Worm (Caenorhabditis elegans) whole organism, young adult: ENCODE results near the gene imb-2.

Experiments used
- C06A6.2 ChIP-seq: fragments of 200-800 bp; sonication (Bioruptor generic); conservative IDR thresholded peaks from 2 replicates; pipeline ENCODE4 v1.3.6; 2022; ENCODE audit warnings: missing genetic modification characterization, missing compliant biosample characterization
- C17E4.6 ChIP-seq: fragments of 200-800 bp; sonication (Bioruptor generic); IDR thresholded peaks from 2 replicates; pipeline ENCODE4 v1.3.6; 2022; ENCODE audit warnings: missing genetic modification reagents, missing genetic modification characterization, missing compliant biosample characterization
- F39B2.1 ChIP-seq: fragments of 200-800 bp; sonication (Bioruptor generic); IDR thresholded peaks from 2 replicates; pipeline ENCODE4 v1.3.6; 2022; ENCODE audit warnings: missing genetic modification reagents, missing genetic modification characterization, missing compliant biosample characterization
- F52B5.7 ChIP-seq: sonication (generic microtip); optimal IDR thresholded peaks from 2 replicates; lab custom pipeline; 2016; ENCODE audit warnings: mild to moderate bottlenecking, missing genetic modification characterization, missing compliant biosample characterization
- F55B11.4 ChIP-seq: sonication (generic microtip); optimal IDR thresholded peaks from 2 replicates; lab custom pipeline; 2016; ENCODE audit warnings: missing compliant biosample characterization, missing genetic modification characterization, borderline replicate concordance; ENCODE audit not compliant: insufficient read depth
- K12H6.12 ChIP-seq: fragments of 200-800 bp; sonication (Bioruptor generic); optimal IDR thresholded peaks from 2 replicates; lab custom pipeline; 2018; ENCODE audit warnings: mild to moderate bottlenecking, missing genetic modification characterization, missing compliant biosample characterization
- T07F8.4 ChIP-seq: sonication (generic microtip); optimal IDR thresholded peaks from 2 replicates; lab custom pipeline; 2016; ENCODE audit warnings: mild to moderate bottlenecking, missing genetic modification characterization, moderate library complexity, missing compliant biosample characterization
- T26A5.8 ChIP-seq: sonication (generic microtip); optimal IDR thresholded peaks from 2 replicates; lab custom pipeline; 2016; ENCODE audit warnings: missing genetic modification characterization, missing compliant biosample characterization
- Y53F4B.3 ChIP-seq: fragments of 200-800 bp; sonication (Bioruptor generic); IDR thresholded peaks from 2 replicates; pipeline ENCODE4 v1.3.6; 2022; ENCODE audit warnings: missing genetic modification reagents, missing genetic modification characterization, missing compliant biosample characterization
- Y67H2A.10 ChIP-seq: fragments of 200-800 bp; sonication (Bioruptor generic); conservative IDR thresholded peaks from 2 replicates; pipeline ENCODE4 v1.3.6; 2022; ENCODE audit warnings: missing genetic modification reagents, missing genetic modification characterization, missing compliant biosample characterization
- Y79H2A.3 ChIP-seq: fragments of 200-800 bp; sonication (Bioruptor generic); conservative IDR thresholded peaks from 2 replicates; pipeline ENCODE4 v1.3.6; 2022; ENCODE audit warnings: missing genetic modification reagents, missing genetic modification characterization, missing compliant biosample characterization
- ZK185.1 ChIP-seq: sonication (generic microtip); optimal IDR thresholded peaks from 2 replicates; lab custom pipeline; 2016; ENCODE audit warnings: mild to moderate bottlenecking, missing genetic modification characterization, missing compliant biosample characterization; ENCODE audit not compliant: poor library complexity, severe bottlenecking
- aptf-2 ChIP-seq: fragments of 200-800 bp; sonication (Bioruptor generic); conservative IDR thresholded peaks from 2 replicates; pipeline ENCODE4 v1.3.6; 2022; ENCODE audit warnings: missing genetic modification reagents, missing genetic modification characterization, missing compliant biosample characterization
- athp-1 ChIP-seq: sonication (generic microtip); optimal IDR thresholded peaks from 2 replicates; lab custom pipeline; 2017; ENCODE audit warnings: mild to moderate bottlenecking, missing genetic modification characterization, missing compliant biosample characterization
- attf-5 ChIP-seq: fragments of 200-800 bp; sonication (Bioruptor generic); optimal IDR thresholded peaks from 2 replicates; lab custom pipeline; 2018; ENCODE audit warnings: mild to moderate bottlenecking, missing genetic modification characterization, missing compliant biosample characterization
- bed-1 ChIP-seq: fragments of 200-800 bp; sonication (Bioruptor generic); IDR thresholded peaks from 2 replicates; pipeline ENCODE4 v1.3.6; 2022; ENCODE audit warnings: missing genetic modification reagents, missing genetic modification characterization, missing compliant biosample characterization
- cebp-1 ChIP-seq, 2 experiments: fragments of 200-800 bp in 1 of 2; sonication (Bioruptor generic) in 1 of 2; sonication (generic microtip) in 1 of 2; IDR thresholded peaks in 1 of 2; optimal IDR thresholded peaks in 1 of 2; 2 replicates each; pipeline versions ENCODE4 v1.3.6 to Lab custom; 2017 to 2022; ENCODE audit warnings: missing compliant biosample characterization in 2 of 2, missing genetic modification characterization in 2 of 2, mild to moderate bottlenecking in 1 of 2, missing genetic modification reagents in 1 of 2, moderate library complexity in 1 of 2
- ceh-100 ChIP-seq: fragments of 200-800 bp; sonication (Bioruptor generic); IDR thresholded peaks from 2 replicates; pipeline ENCODE4 v1.3.6; 2022; ENCODE audit warnings: missing genetic modification reagents, missing genetic modification characterization, missing compliant biosample characterization
- ceh-40 ChIP-seq: fragments of 200-800 bp; sonication (Bioruptor generic); IDR thresholded peaks from 2 replicates; pipeline ENCODE4 v1.3.6; 2022; ENCODE audit warnings: missing genetic modification characterization, missing compliant biosample characterization
- ceh-79 ChIP-seq: sonication (generic microtip); optimal IDR thresholded peaks from 2 replicates; lab custom pipeline; 2017; ENCODE audit warnings: mild to moderate bottlenecking, missing genetic modification characterization, missing compliant biosample characterization
- ceh-91 ChIP-seq: fragments of 200-800 bp; sonication (Bioruptor generic); IDR thresholded peaks from 2 replicates; pipeline ENCODE4 v1.3.6; 2022; ENCODE audit warnings: missing genetic modification reagents, missing genetic modification characterization, missing compliant biosample characterization
- die-1 ChIP-seq: sonication (generic microtip); optimal IDR thresholded peaks from 2 replicates; lab custom pipeline; 2016; ENCODE audit warnings: missing genotype, mild to moderate bottlenecking, missing genetic modification characterization, missing compliant biosample characterization
- dox-1 ChIP-seq: fragments of 200-800 bp; sonication (Bioruptor generic); IDR thresholded peaks from 2 replicates; pipeline ENCODE4 v1.3.6; 2022; ENCODE audit warnings: missing genetic modification reagents, missing genetic modification characterization, missing compliant biosample characterization
- dpff-1 ChIP-seq: sonication (generic microtip); optimal IDR thresholded peaks from 2 replicates; lab custom pipeline; 2017; ENCODE audit warnings: mild to moderate bottlenecking, missing genetic modification characterization, missing compliant biosample characterization
- efl-1 ChIP-seq: fragments of 150-350 bp; optimal IDR thresholded peaks from 2 replicates; lab custom pipeline; 2014; ENCODE audit warnings: missing biosample characterization, missing genetic modification reagents, missing genetic modification characterization
- egl-18 ChIP-seq: fragments of 200-800 bp; sonication (Bioruptor generic); IDR thresholded peaks from 2 replicates; pipeline ENCODE4 v1.3.6; 2022; ENCODE audit warnings: missing genetic modification reagents, missing genetic modification characterization, missing compliant biosample characterization
- egrh-3 ChIP-seq: fragments of 200-800 bp; sonication (Bioruptor generic); IDR thresholded peaks from 2 replicates; pipeline ENCODE4 v1.3.6; 2022; ENCODE audit warnings: missing genetic modification reagents, missing genetic modification characterization, missing compliant biosample characterization
- ets-4 ChIP-seq: fragments of 200-800 bp; sonication (Bioruptor generic); optimal IDR thresholded peaks from 2 replicates; lab custom pipeline; 2018; ENCODE audit warnings: mild to moderate bottlenecking, missing genetic modification characterization, missing compliant biosample characterization
- hlh-12 ChIP-seq: sonication (generic microtip); optimal IDR thresholded peaks from 2 replicates; lab custom pipeline; 2016; ENCODE audit warnings: missing genetic modification characterization, missing compliant biosample characterization
- hmg-1.2 ChIP-seq: fragments of 200-800 bp; sonication (Bioruptor generic); IDR thresholded peaks from 2 replicates; pipeline ENCODE4 v1.3.6; 2022; ENCODE audit warnings: missing genetic modification reagents, missing genetic modification characterization, missing compliant biosample characterization
- hmg-20 ChIP-seq: fragments of 200-800 bp; sonication (Bioruptor generic); IDR thresholded peaks from 2 replicates; pipeline ENCODE4 v1.3.6; 2022; ENCODE audit warnings: missing genetic modification reagents, missing genetic modification characterization, missing compliant biosample characterization
- let-526 ChIP-seq: fragments of 200-800 bp; sonication (Bioruptor generic); IDR thresholded peaks from 2 replicates; pipeline ENCODE4 v1.3.6; 2022; ENCODE audit warnings: missing genetic modification reagents, missing genetic modification characterization, missing compliant biosample characterization
- let-607 ChIP-seq, 2 experiments: fragments of 200-800 bp in 1 of 2; sonication (Bioruptor generic) in 1 of 2; sonication (generic microtip) in 1 of 2; optimal IDR thresholded peaks; 2 replicates each; lab custom pipeline; 2016 to 2018; ENCODE audit warnings: mild to moderate bottlenecking in 2 of 2, missing compliant biosample characterization in 2 of 2, missing genetic modification characterization in 2 of 2, moderate library complexity in 2 of 2, missing genotype in 1 of 2
- lin-40 ChIP-seq: sonication (generic microtip); optimal IDR thresholded peaks from 2 replicates; lab custom pipeline; 2016; ENCODE audit warnings: missing genetic modification characterization, mild to moderate bottlenecking, missing compliant biosample characterization, missing genotype, missing genetic modification reagents
- lsl-1 ChIP-seq: fragments of 200-800 bp; sonication (Bioruptor generic); optimal IDR thresholded peaks from 2 replicates; lab custom pipeline; 2018; ENCODE audit warnings: mild to moderate bottlenecking, missing genetic modification characterization, moderate library complexity, missing compliant biosample characterization
- lsy-27 ChIP-seq: sonication (generic microtip); optimal IDR thresholded peaks from 2 replicates; lab custom pipeline; 2017; ENCODE audit warnings: missing genetic modification characterization, mild to moderate bottlenecking, missing compliant biosample characterization, antibody characterized with exemption, missing genotype, borderline replicate concordance; ENCODE audit not compliant: insufficient read depth
- madf-10 ChIP-seq: sonication (generic microtip); optimal IDR thresholded peaks from 2 replicates; lab custom pipeline; 2016; ENCODE audit warnings: mild to moderate bottlenecking, missing genetic modification characterization, missing compliant biosample characterization
- madf-6 ChIP-seq: fragments of 200-800 bp; sonication (Bioruptor generic); IDR thresholded peaks from 2 replicates; pipeline ENCODE4 v1.3.6; 2022; ENCODE audit warnings: missing genetic modification reagents, missing genetic modification characterization, missing compliant biosample characterization
- mel-28 ChIP-seq: sonication (generic microtip); optimal IDR thresholded peaks from 2 replicates; lab custom pipeline; 2016; ENCODE audit warnings: borderline replicate concordance, mild to moderate bottlenecking, missing genetic modification characterization, missing compliant biosample characterization
- nfya-1 ChIP-seq: sonication (generic microtip); optimal IDR thresholded peaks from 2 replicates; lab custom pipeline; 2017; ENCODE audit warnings: antibody characterized with exemption, missing compliant biosample characterization, missing genetic modification characterization, borderline replicate concordance; ENCODE audit not compliant: insufficient read depth
- nhr-120 ChIP-seq: fragments of 200-800 bp; sonication (Bioruptor generic); IDR thresholded peaks from 2 replicates; pipeline ENCODE4 v1.3.6; 2022; ENCODE audit warnings: missing genetic modification characterization, missing compliant biosample characterization
- nhr-90 ChIP-seq: sonication (generic microtip); optimal IDR thresholded peaks from 2 replicates; lab custom pipeline; 2016; ENCODE audit warnings: missing genotype, mild to moderate bottlenecking, missing genetic modification characterization, missing compliant biosample characterization
- rcor-1 ChIP-seq: fragments of 200-800 bp; sonication (Bioruptor generic); IDR thresholded peaks from 2 replicates; pipeline ENCODE4 v1.3.6; 2022; ENCODE audit warnings: missing genetic modification reagents, missing genetic modification characterization, missing compliant biosample characterization
- rpc-1 ChIP-seq, 2 experiments: fragments of 150-350 bp in 1 of 2; sonication (generic microtip) in 1 of 2; optimal IDR thresholded peaks; 2 replicates each; lab custom pipeline; 2014 to 2018; ENCODE audit warnings: missing biosample characterization in 1 of 2, missing genetic modification characterization in 1 of 2, missing genetic modification reagents in 1 of 2, missing genotype in 1 of 2
- snpc-3.4 ChIP-seq: sonication (generic microtip); optimal IDR thresholded peaks from 2 replicates; lab custom pipeline; 2017; ENCODE audit warnings: missing genetic modification characterization, mild to moderate bottlenecking, missing compliant biosample characterization, antibody characterized with exemption, moderate library complexity, missing genotype, missing genetic modification reagents
- somi-1 ChIP-seq: fragments of 200-800 bp; sonication (Bioruptor generic); optimal IDR thresholded peaks from 2 replicates; lab custom pipeline; 2018; ENCODE audit warnings: mild to moderate bottlenecking, missing genetic modification characterization, missing compliant biosample characterization
- ztf-22 ChIP-seq: fragments of 200-800 bp; sonication (Bioruptor generic); optimal IDR thresholded peaks from 2 replicates; lab custom pipeline; 2018; ENCODE audit warnings: mild to moderate bottlenecking, missing genetic modification characterization, moderate library complexity, missing compliant biosample characterization
- ztf-26 ChIP-seq: sonication (generic microtip); optimal IDR thresholded peaks from 2 replicates; lab custom pipeline; 2017; ENCODE audit warnings: missing genetic modification characterization, missing compliant biosample characterization

Gene imb-2

ce11 chrII:14383644-14384043, 18.1 kb downstream of the imb-2 start, which contains the start of gene mes-2 (continued):
- no peak for TF ChIP-seq cebp-1 (GFP tag; IDR thresholded peaks at IDR 0.05; lab: Robert Waterston, UW)
- TF ChIP-seq cebp-1 (tag; optimal IDR thresholded peaks at IDR 0.05; lab: Kevin White, UChicago): no peak
- no peak for TF ChIP-seq let-607 (tag; optimal IDR thresholded peaks at IDR 0.05; lab: Kevin White, UChicago)
- peak; percentile 64 for TF ChIP-seq lsl-1 (GFP tag; lab: Kevin White, UChicago)
- no peak for TF ChIP-seq hmg-20 (GFP tag; lab: Robert Waterston, UW)
- TF ChIP-seq rpc-1 (optimal IDR thresholded peaks at IDR 0.05; lab: Kevin White, UChicago): no peak
- no peak for TF ChIP-seq rpc-1 (tag; optimal IDR thresholded peaks at IDR 0.05; lab: Kevin White, UChicago)
- TF ChIP-seq rcor-1: 0 out of 2 replicates have a peak, but pooled peaks have one; percentile 25
- no peak for TF ChIP-seq ets-4 (GFP tag; lab: Kevin White, UChicago)
- TF ChIP-seq nfya-1 (tag; lab: Kevin White, UChicago): no peak
- TF ChIP-seq egrh-3 (GFP tag; lab: Robert Waterston, UW): no peak
- no peak for TF ChIP-seq bed-1 (GFP tag; lab: Robert Waterston, UW)
- no peak for TF ChIP-seq egl-18 (GFP tag; lab: Robert Waterston, UW)
- TF ChIP-seq madf-6 (GFP tag; lab: Robert Waterston, UW): peak; percentile 77
- TF ChIP-seq lsy-27 (tag; lab: Kevin White, UChicago): no peak
- no peak for TF ChIP-seq let-526 (GFP tag; lab: Robert Waterston, UW)
- TF ChIP-seq lin-40 (tag; lab: Kevin White, UChicago): peak; percentile 67
- no peak for TF ChIP-seq ztf-22 (GFP tag; lab: Kevin White, UChicago)
- no peak for TF ChIP-seq ceh-79 (tag; lab: Kevin White, UChicago)
- peak; percentile 65 for TF ChIP-seq dox-1 (GFP tag; lab: Robert Waterston, UW)
- no peak for TF ChIP-seq nhr-120 (GFP tag; lab: Robert Waterston, UW)
- TF ChIP-seq Y53F4B.3 (GFP tag; lab: Robert Waterston, UW): no peak
- TF ChIP-seq K12H6.12 (tag; lab: Kevin White, UChicago): no peak
- TF ChIP-seq Y79H2A.3 (GFP tag; lab: Robert Waterston, UW): no peak
- 0 out of 2 replicates have a peak, but pooled peaks have one; percentile 34 for TF ChIP-seq hmg-1.2 (GFP tag; lab: Robert Waterston, UW)
- TF ChIP-seq mel-28 (tag; lab: Kevin White, UChicago): no peak
- TF ChIP-seq dpff-1 (tag; lab: Kevin White, UChicago): no peak
- no peak for TF ChIP-seq snpc-3.4 (tag; lab: Kevin White, UChicago)
- TF ChIP-seq F52B5.7 (tag; lab: Kevin White, UChicago): no peak
- TF ChIP-seq C06A6.2: no peak
- TF ChIP-seq T26A5.8 (tag; lab: Kevin White, UChicago): no peak
- TF ChIP-seq F39B2.1: no peak
- no peak for TF ChIP-seq somi-1
- TF ChIP-seq efl-1: peak; percentile 95
- TF ChIP-seq aptf-2 (GFP tag; lab: Robert Waterston, UW): no peak
- no peak for TF ChIP-seq hlh-12
- peak; percentile 52 for TF ChIP-seq attf-5 (GFP tag; lab: Kevin White, UChicago)
- no peak for TF ChIP-seq ceh-100 (GFP tag; lab: Robert Waterston, UW)
- no peak for TF ChIP-seq C17E4.6 (GFP tag; lab: Robert Waterston, UW)
- TF ChIP-seq nhr-90 (tag; lab: Kevin White, UChicago): no peak
- no peak for TF ChIP-seq die-1 (tag; lab: Kevin White, UChicago)
- no peak for TF ChIP-seq Y67H2A.10 (GFP tag; lab: Robert Waterston, UW)
- no peak for TF ChIP-seq T07F8.4 (tag; lab: Kevin White, UChicago)
- no peak for TF ChIP-seq ceh-40 (GFP tag; lab: Robert Waterston, UW)
- TF ChIP-seq F55B11.4 (tag; lab: Kevin White, UChicago): no peak
- TF ChIP-seq madf-10 (tag; lab: Kevin White, UChicago): no peak
- TF ChIP-seq ztf-26 (tag; lab: Kevin White, UChicago): no peak
- no peak for TF ChIP-seq athp-1 (tag; lab: Kevin White, UChicago)
- TF ChIP-seq ZK185.1: no peak
- TF ChIP-seq ceh-91 (GFP tag; lab: Robert Waterston, UW): peak; percentile 47; the same call in 1 of the 2 replicates
